Worm (Caenorhabditis elegans): Measurements from ENCODE around the gene Y62F5A.9.
"Not testable (repeated sequence)": the region's sequence is repeated elsewhere in the genome, so short reads cannot be mapped to it uniquely, and the experiment has no call there.

The Y62F5A.9 gene

DNA sequence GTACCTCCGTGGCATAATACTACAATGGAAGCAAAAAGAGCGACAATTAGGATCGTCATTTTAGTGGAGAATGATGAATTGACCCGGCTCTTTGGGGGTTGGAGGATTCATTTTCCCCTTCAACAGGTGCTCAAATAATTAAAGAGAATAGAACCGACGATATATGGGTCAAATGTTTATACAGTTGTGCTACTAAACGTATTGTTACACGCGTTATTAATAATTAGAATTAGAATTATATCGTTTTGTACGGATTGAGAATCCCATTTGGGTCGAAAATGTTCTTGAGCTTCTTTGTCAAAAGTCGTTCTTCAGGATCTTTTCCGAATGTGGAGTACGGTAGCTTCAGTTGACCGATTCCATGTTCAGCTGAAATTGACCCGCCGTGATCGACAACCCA, at the start of gene Y62F5A.9:
Gene Y62F5A.9, minus strand, starts transcription at position 101 of the 400 bp plus-strand sequence.
- TF ChIP-seq unc-62 (GFP tag; optimal IDR thresholded peaks at IDR 0.05) = no peak

DNA sequence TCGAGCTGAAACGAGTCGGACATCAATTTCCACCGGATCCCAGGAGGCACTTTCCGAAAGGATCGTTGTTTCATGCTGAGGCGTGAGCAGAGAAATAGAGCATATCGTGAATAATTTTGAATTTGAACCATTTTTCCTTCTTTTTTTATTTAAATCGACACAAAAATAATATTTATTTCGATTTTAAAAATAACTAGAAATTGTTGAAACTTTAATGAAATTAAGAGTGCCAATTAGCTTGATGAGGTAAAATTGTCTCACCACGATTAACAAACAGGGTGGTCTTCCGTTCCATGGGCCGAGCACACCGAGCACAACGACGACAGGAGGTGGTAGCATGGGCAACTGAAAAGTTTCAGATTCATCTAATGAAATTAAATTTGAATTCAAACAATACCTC, 49.7 kb upstream of the Y62F5A.9 start:
- no peak for TF ChIP-seq unc-62 (GFP tag; optimal IDR thresholded peaks at IDR 0.05)

DNA sequence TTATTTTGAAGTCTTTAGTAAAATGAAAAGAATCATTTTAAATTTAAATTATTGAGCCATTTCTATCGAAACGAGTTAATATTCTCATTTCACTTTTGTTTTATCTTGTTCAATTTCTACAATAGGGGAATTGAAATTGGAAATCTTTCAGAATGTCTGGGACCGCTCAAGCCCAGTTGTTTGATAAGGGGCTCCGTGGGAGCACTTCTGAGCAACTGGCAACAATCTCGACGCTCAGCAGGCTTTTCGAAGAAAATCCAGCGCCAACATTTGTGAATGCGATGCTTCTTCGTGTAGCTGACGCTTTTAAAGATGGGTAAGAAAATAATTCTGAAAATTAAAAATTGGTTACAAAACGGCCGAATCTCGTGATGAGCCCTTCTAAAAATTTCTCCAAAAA, 44.1 kb upstream of the Y62F5A.9 start, which contains the start of gene ints-7:
Gene ints-7, plus strand, starts transcription at position 152 of the 400 bp plus-strand sequence.
- no peak for TF ChIP-seq unc-62 (GFP tag; optimal IDR thresholded peaks at IDR 0.05)

DNA sequence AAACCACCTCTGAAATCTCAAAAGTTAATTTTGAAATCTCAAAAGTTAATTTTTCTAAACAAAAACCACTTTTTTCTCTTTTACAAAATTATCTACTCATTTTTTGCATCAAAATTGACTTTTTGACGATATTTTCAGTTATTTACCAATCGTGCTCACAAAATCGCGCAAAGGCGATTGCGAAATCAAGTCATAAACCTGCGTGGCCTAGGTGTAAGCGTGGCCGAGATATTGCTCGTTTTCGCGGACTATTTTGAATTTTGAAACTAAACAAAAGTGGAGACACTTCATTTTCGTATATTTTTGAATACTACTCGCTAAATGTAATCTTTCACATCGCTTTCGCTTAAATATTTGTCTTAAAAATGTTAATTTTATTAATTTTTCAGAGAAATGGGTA, 39.7 kb upstream of the Y62F5A.9 start, which contains the start of gene smc-6:
Gene smc-6, plus strand, starts transcription at position 390 of the 400 bp plus-strand sequence.
- no peak for TF ChIP-seq unc-62 (GFP tag; optimal IDR thresholded peaks at IDR 0.05)

DNA sequence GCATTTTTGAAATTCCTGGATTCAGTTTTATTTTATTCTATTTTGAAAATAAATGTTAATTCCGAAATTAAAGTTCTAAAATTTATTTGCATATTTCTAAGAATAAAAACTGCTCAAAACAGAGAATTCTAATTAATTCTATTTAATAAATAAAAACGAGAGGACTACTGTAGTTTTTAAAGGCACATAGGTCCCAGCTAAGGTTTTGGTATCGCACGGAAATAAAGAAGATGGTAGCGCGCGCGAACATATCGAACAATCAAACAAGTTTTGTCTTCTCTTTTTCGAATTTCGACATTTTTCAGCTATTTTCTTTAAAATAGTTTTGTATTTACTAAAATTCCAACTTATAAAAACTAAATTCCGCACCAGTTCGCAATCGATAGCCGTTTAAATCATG, 39.2 kb upstream of the Y62F5A.9 start:
- no peak for TF ChIP-seq unc-62 (GFP tag; optimal IDR thresholded peaks at IDR 0.05)

DNA sequence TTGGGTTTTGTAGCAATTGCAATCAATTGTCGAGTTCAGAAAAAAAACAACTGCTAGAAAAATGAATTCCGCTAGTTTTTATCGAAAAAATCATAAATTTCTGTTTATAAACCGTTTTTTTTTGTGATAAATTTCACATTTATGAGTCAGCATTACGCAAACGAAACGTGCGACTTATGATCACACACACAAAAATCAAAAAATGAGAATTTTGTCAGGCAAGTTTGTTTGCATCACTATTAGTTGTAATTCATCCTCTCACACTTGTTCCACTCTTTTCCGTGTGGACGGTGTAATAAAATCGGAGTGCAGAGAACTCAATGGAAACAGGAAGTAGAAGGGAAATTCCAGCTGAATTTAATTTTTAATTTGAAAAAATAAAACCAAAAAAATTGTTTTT, 38.8 kb upstream of the Y62F5A.9 start, which contains the start of gene pcs-1:
Gene pcs-1, minus strand, starts transcription at position 344 of the 400 bp plus-strand sequence.
- no peak for TF ChIP-seq unc-62 (GFP tag; optimal IDR thresholded peaks at IDR 0.05)

DNA sequence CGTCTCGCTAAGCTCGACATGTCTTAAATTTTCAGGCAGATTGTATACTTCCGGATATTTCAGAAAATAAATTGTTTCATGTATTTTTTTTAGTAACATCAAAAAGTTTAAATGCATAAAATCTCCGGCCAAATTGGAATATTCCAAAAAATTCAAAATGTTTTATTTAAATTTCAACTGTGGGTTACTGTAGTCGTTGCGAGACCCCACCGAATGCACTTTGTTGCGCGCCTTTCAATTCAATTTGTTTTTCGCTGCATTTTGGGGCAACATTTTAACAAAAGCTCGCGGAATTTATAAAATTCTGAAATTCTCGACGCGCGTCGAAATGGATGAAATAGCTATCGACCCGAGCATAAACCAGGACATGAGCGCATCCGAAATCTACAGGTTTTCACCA, 34.3 kb upstream of the Y62F5A.9 start, which contains the start of gene F54D5.2:
Gene F54D5.2, plus strand, starts transcription at position 237 of the 400 bp plus-strand sequence.
- TF ChIP-seq unc-62 (GFP tag; optimal IDR thresholded peaks at IDR 0.05) = no peak

DNA sequence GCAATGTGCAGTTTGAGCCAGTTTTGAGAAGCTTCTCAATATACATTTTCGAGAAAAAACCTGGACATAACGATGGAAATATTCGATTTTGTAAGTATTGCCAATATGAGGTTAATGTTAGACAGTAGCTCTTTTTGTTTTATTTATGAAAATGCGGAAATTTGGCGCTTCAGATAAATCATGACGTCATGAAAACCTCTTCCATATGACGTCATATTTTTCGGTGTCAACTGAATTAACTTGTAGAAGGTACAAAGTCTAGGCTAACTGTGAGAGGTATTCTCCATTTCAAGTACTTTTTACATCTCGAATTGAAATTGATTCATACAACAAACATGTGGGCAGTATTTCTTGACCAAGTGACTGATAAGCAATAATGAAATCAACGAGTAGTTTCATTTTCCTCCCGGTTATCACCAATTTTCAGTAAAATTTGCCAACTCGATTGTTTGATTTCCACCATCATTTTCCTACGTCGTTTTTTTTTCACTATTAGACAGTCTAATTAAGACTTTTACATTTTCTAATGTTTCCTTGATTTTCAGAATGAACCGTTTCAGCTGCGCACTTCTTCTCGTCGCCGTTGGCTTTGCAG, 32.7 kb upstream of the Y62F5A.9 start, which contains the start of gene F54D5.3:
Gene F54D5.3, plus strand, starts transcription at position 546 of the 595 bp plus-strand sequence.
- no peak for TF ChIP-seq unc-62 (GFP tag; optimal IDR thresholded peaks at IDR 0.05)

DNA sequence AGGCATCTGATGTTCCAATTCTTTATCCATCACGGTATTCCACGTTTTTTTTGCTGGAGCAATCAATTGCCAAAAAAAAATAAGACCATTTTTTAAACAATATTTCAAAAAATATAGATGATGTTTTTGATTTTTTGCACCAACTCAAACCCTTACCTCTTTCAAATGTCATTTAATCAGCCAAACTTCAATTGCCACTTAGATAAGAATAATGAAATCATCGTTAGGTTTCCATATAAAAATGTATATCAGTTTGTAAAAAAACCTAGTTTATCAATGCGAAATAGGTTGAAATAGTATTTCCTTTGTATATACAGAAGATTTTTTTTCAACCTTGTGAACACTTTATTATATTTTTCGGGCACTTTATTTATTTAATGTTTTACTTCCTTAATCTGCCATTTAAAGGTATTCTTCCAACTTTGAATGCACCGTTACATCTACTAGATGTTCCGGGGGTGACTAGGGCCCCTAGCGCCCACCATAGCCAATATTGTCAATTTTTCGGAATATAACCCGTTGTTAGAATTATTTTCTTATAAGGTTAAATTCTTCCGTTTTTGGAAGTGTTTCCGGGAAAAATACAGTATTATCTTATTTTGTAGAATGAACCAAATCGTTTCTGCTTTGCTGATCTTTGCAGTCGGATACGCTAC, 30.7 kb upstream of the Y62F5A.9 start, which contains the start of the genes F54D5.23 and F54D5.4:
Gene F54D5.23, minus strand, starts transcription at position 75 of the 656 bp plus-strand sequence.
Gene F54D5.4, plus strand, starts transcription at position 606 of the 656 bp plus-strand sequence.
- TF ChIP-seq unc-62 (GFP tag; optimal IDR thresholded peaks at IDR 0.05) = no peak

DNA sequence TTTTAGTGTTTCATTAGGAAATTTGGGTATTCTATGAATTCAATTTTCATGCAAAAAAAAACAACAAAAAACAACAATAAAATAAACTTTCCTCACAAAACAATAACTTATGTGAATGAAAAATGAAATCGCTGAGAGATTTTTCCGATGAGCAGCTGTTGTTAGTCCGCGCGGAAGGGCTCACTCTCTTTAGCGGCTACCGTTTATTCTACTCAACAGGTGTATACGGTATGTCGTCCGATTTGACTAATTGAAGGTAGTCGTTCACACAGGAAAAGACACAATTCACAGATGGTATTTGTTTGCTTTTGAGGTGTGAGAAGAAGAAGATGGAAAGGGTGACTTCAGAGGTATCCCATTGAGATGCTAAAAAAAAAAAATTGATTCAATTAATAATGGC, 30.0 kb upstream of the Y62F5A.9 start:
- no peak for TF ChIP-seq unc-62 (GFP tag; optimal IDR thresholded peaks at IDR 0.05)

DNA sequence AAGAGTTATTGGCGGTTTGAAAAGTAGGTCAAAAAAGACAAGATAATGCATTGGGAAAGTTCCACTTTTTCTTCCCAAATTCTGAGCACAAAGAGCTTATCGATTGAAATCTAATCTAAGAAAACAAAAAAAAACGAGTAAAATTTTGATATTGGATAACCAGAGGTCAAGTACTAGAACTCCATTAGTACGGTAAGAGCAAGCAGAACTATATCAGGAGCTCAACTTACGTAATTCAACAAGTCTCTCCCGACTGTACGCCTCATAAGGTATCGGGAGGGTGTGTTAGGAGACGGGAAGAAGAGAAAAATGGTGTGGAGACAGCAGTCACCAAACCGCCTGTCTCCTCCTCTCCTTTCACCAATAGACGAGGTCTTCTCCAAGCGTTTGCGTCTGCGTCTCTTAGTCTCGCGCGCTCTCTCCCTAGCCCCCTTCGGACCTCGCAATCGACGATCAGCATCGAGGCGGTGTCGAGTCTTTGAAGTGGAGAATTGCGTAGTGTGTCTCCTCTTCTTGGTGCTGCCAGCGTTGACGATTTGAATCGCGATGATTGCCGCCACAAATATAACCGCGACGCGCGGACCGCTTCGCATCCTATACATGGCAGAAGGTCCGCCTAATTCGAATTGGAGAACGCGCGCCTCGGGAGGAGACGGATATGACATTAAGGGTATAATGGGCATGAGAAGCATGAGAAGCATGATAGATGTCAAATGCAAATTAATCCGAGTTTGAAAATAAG, 28.5 kb upstream of the Y62F5A.9 start, which contains the start of gene F54D5.5:
Gene F54D5.5, minus strand, starts transcription at position 51 of the 742 bp plus-strand sequence.
- TF ChIP-seq unc-62 (GFP tag; optimal IDR thresholded peaks at IDR 0.05) = no peak

DNA sequence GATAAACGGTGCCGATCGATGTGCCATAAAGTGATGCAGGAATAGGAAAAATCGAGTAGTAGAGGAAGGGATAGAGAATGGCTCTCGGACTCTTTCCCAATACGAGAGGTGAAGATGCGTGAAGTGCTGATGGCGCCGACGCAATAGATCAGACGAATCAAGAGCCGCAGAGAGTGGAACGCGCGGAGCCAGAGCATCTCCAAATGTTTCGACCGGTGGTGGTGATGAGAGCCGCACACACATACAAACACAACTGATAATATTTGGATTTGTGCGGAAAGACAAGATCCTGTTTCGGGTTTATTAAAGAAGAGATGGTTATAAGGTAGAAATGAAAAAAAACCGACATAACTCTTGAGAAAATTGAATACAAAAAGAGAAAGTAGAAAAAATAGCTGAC, 25.5 kb upstream of the Y62F5A.9 start, which contains the start of gene F54D5.15:
Gene F54D5.15, minus strand, starts transcription at position 101 of the 400 bp plus-strand sequence.
- no peak for TF ChIP-seq unc-62 (GFP tag; optimal IDR thresholded peaks at IDR 0.05)

DNA sequence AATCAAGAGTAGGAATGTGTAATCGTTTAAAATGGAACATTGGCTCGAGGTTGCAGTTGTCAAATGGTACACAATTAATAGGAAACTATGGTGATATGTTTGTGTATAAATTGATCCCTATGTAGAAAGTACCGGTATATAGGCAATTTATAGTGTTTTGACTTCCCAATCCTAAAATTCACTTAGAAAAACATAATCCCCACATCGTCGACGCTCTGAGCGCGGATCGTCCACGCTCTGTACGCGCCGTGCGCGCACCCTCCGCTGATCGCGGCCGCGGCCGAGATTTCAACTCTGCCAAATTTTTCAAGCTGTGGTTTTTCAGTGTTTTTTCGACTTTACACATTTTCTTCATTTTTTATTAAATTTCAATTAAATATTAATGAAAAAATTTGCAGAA, 17.7 kb upstream of the Y62F5A.9 start, which contains the start of gene F54D5.17:
Gene F54D5.17, plus strand, starts transcription at position 301 of the 400 bp plus-strand sequence.
- no peak for TF ChIP-seq unc-62 (GFP tag; optimal IDR thresholded peaks at IDR 0.05)

DNA sequence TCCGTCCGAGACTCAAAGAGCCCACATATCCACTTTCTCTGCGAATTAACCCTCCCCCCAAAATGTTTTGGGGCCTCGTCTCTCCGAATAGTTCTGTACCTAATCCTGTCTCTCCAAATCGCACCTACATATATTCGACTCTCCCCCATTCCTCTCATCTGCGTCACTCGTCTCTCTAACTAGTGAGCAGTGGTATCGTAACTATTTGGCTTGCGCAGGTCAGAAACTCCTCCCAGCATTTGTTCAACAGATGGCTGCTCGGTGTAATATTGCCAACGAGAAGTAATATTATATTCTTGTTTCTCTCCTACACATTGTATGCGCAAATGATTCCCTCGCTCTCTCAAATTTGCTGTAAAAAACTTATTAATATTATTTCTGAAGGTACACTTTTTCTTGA, 17.0 kb upstream of the Y62F5A.9 start, which contains the start of gene F54D5.24:
Gene F54D5.24, plus strand, starts transcription at position 316 of the 400 bp plus-strand sequence.
- TF ChIP-seq unc-62 (GFP tag; optimal IDR thresholded peaks at IDR 0.05) = no peak

DNA sequence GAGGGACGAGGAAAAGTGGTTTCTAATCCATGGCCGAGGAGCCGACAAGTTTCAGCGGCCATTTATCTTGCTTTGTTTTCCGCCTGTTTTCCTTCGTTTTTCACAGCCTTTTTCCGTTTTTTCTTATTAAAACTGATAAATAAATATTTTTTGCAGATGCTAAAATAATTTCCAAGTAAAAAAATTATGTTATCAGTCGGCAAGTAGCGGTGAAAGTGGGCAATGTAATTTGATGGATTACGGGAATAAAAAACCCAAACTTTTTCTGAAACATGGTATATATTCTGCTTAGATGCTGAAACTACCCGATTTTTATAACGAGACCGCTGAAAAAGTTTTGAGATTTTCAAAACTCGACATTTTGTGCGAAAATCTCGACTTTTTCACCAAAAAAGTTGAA, 13.3 kb upstream of the Y62F5A.9 start, which contains the start of gene dhgd-1:
Gene dhgd-1, minus strand, starts transcription at position 101 of the 400 bp plus-strand sequence.
- TF ChIP-seq unc-62 (GFP tag; optimal IDR thresholded peaks at IDR 0.05) = not testable (repeated sequence)
